Worm (Caenorhabditis elegans) whole organism, L3 larva: ENCODE data around the gene T23B12.6.

Source experiments
- pqm-1 ChIP-seq: fragments of 150-350 bp; optimal IDR thresholded peaks from 2 replicates; lab custom pipeline; 2017; ENCODE audit warnings: missing biosample characterization, missing genetic modification characterization, inconsistent platforms
- sea-2 ChIP-seq: fragments of 150-350 bp; sonication (generic microtip); optimal IDR thresholded peaks from 4 replicates; lab custom pipeline; 2014; ENCODE audit warnings: missing biosample characterization, missing genetic modification reagents, missing genetic modification characterization
- zag-1 ChIP-seq: fragments of 150-350 bp; optimal IDR thresholded peaks from 2 replicates; lab custom pipeline; 2014; ENCODE audit warnings: missing biosample characterization, missing genetic modification characterization

DNA sequence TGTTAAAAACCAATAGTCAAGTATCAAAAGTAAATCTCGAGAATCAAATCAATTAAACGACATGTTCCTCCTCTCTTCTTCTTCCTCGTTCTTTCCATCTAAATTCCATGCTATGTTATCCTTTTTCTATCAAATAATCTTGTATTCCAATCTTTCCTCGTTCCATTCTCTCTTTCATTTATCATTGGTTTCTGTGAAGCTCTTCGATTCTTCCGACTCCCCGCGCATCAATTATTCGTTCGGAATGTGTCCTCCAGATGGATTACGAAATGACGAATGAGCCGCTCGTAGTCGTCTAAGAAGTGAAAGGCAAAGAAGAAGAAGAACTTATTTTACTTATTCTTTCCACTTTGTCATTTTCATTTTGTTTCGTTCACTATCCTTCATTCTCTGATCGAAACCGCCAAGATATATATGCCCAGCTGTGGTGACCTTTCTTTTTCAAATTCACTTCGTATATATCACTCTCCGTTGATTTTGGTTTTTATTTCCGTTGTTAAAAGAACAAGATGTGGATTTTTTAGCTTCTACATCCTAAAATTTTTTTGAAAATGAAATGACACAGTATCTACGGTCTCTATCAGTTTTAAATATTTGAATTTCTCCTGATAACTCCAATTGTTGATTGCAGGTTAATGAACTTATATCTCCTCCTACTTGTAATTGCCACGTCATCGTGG, 34.2 kb upstream of the T23B12.6 start, which contains the start of gene pxn-1:
- TF ChIP-seq pqm-1 (tag; lab: Kevin White, UChicago) (no peak), zag-1 (no peak), sea-2 (GFP tag; lab: Kevin White, UChicago) (no peak)
